Fruit fly (Drosophila melanogaster) whole organism, embryonic: ENCODE results near the gene CG32459.

ENCODE experiments used
- Blimp-1 ChIP-seq: fragments of 200-800 bp; sonication (Bioruptor generic); optimal IDR thresholded peaks from 3 replicates; lab custom pipeline; 2018; ENCODE audit warnings: missing biosample characterization, missing genetic modification characterization, mild to moderate bottlenecking, moderate library complexity, missing genetic modification reagents
- CG10321 ChIP-seq: fragments of 200-800 bp; sonication (Bioruptor generic); IDR thresholded peaks from 2 replicates; pipeline ENCODE4 v1.3.6; 2022; ENCODE audit warnings: missing biosample characterization, missing genetic modification characterization
- CG11504 ChIP-seq: fragments of 200-800 bp; sonication (Bioruptor generic); optimal IDR thresholded peaks from 3 replicates; lab custom pipeline; 2019; ENCODE audit warnings: missing biosample characterization, mild to moderate bottlenecking, missing genetic modification characterization, moderate library complexity
- CG12391 ChIP-seq: fragments of 200-800 bp; sonication (Bioruptor generic); optimal IDR thresholded peaks from 3 replicates; lab custom pipeline; 2018; ENCODE audit warnings: missing biosample characterization, mild to moderate bottlenecking, missing genetic modification characterization, moderate library complexity
- CG13894 ChIP-seq: fragments of 200-800 bp; sonication (Bioruptor generic); optimal IDR thresholded peaks from 3 replicates; lab custom pipeline; 2018; ENCODE audit warnings: missing biosample characterization, mild to moderate bottlenecking, missing genetic modification characterization, moderate library complexity
- CG14014 ChIP-seq: fragments of 200-800 bp; sonication (Bioruptor generic); IDR thresholded peaks from 2 replicates; pipeline ENCODE4 v1.3.6; 2022; ENCODE audit warnings: missing biosample characterization, missing genetic modification characterization
- CG14667 ChIP-seq: fragments of 200-800 bp; sonication (Bioruptor generic); IDR thresholded peaks from 2 replicates; pipeline ENCODE4 v1.3.6; 2022; ENCODE audit warnings: missing biosample characterization, missing genetic modification characterization
- CG1529 ChIP-seq: fragments of 200-800 bp; sonication (Bioruptor generic); optimal IDR thresholded peaks from 3 replicates; lab custom pipeline; 2018; ENCODE audit warnings: missing biosample characterization, missing genetic modification characterization
- CG17361 ChIP-seq: fragments of 200-800 bp; sonication (Bioruptor generic); IDR thresholded peaks from 3 replicates; pipeline ENCODE4 v1.3.6; 2022; ENCODE audit warnings: missing biosample characterization, missing genetic modification characterization
- CG17568 ChIP-seq: fragments of 200-800 bp; sonication (Bioruptor generic); optimal IDR thresholded peaks from 2 replicates; lab custom pipeline; 2018; ENCODE audit warnings: missing biosample characterization, mild to moderate bottlenecking, missing genetic modification characterization, moderate library complexity
- CG31224 ChIP-seq: fragments of 200-800 bp; sonication (Bioruptor generic); IDR thresholded peaks from 2 replicates; pipeline ENCODE4 v1.3.6; 2022; ENCODE audit warnings: missing biosample characterization, missing genetic modification characterization
- CG31441 ChIP-seq: fragments of 200-800 bp; sonication (Bioruptor generic); IDR thresholded peaks from 2 replicates; pipeline ENCODE4 v1.3.6; 2022; ENCODE audit warnings: missing biosample characterization, missing genetic modification characterization
- CG3407 ChIP-seq: fragments of 200-800 bp; sonication (Bioruptor generic); optimal IDR thresholded peaks from 2 replicates; lab custom pipeline; 2018; ENCODE audit warnings: missing biosample characterization, mild to moderate bottlenecking, missing genetic modification characterization
- CG4404 ChIP-seq: fragments of 200-800 bp; sonication (Bioruptor generic); IDR thresholded peaks from 2 replicates; pipeline ENCODE4 v1.3.6; 2022; ENCODE audit warnings: missing biosample characterization, missing genetic modification characterization
- CG6689 ChIP-seq: fragments of 200-800 bp; sonication (Bioruptor generic); IDR thresholded peaks from 2 replicates; pipeline ENCODE4 v1.3.6; 2022; ENCODE audit warnings: missing biosample characterization, missing genetic modification characterization
- CG7839 ChIP-seq: fragments of 200-800 bp; sonication (Bioruptor generic); optimal IDR thresholded peaks from 3 replicates; lab custom pipeline; 2018; ENCODE audit warnings: missing biosample characterization, mild to moderate bottlenecking, missing genetic modification characterization, moderate library complexity
- CG7987 ChIP-seq: fragments of 200-800 bp; sonication (Bioruptor generic); optimal IDR thresholded peaks from 2 replicates; lab custom pipeline; 2018; ENCODE audit warnings: missing biosample characterization, mild to moderate bottlenecking, missing genetic modification characterization, moderate library complexity
- CG8290 ChIP-seq, 3 experiments: fragments of 200-800 bp; sonication (Bioruptor generic); optimal IDR thresholded peaks; 2 replicates each; lab custom pipeline; 2016 to 2019; ENCODE audit warnings: missing biosample characterization in 3 of 3, missing genetic modification characterization in 3 of 3, mild to moderate bottlenecking in 2 of 3, moderate library complexity in 1 of 3
- CG9876 ChIP-seq: fragments of 200-800 bp; sonication (Bioruptor generic); optimal IDR thresholded peaks from 2 replicates; lab custom pipeline; 2016; ENCODE audit warnings: missing biosample characterization, missing genetic modification characterization
- CkIIα-i1 ChIP-seq: fragments of 200-800 bp; sonication (Bioruptor generic); IDR thresholded peaks from 2 replicates; pipeline ENCODE4 v1.3.6; 2022; ENCODE audit warnings: missing biosample characterization, missing genetic modification characterization
- CrebB ChIP-seq: fragments of 200-800 bp; sonication (Bioruptor generic); optimal IDR thresholded peaks from 3 replicates; lab custom pipeline; 2018; ENCODE audit warnings: missing biosample characterization, mild to moderate bottlenecking, missing genetic modification characterization
- Dip2 ChIP-seq: fragments of 200-800 bp; sonication (Bioruptor generic); IDR thresholded peaks from 2 replicates; pipeline ENCODE4 v1.3.6; 2022; ENCODE audit warnings: missing biosample characterization, missing genetic modification characterization
- ERR ChIP-seq: fragments of 200-800 bp; sonication (Bioruptor generic); optimal IDR thresholded peaks from 2 replicates; lab custom pipeline; 2016; ENCODE audit warnings: missing biosample characterization, missing genetic modification characterization
- Elba2 ChIP-seq: fragments of 200-800 bp; sonication (Bioruptor generic); optimal IDR thresholded peaks from 3 replicates; lab custom pipeline; 2016; ENCODE audit warnings: missing biosample characterization, missing genetic modification characterization
- Kr ChIP-seq: fragments of 200-800 bp; sonication (Bioruptor generic); optimal IDR thresholded peaks from 2 replicates; lab custom pipeline; 2017; ENCODE audit warnings: missing biosample characterization, mild to moderate bottlenecking, missing genetic modification characterization
- Ptx1 ChIP-seq: fragments of 200-800 bp; sonication (Bioruptor generic); IDR thresholded peaks from 2 replicates; pipeline ENCODE4 v1.3.6; 2022; ENCODE audit warnings: missing biosample characterization, missing genetic modification characterization
- Scr ChIP-seq: fragments of 200-800 bp; sonication (Bioruptor generic); IDR thresholded peaks from 2 replicates; pipeline ENCODE4 v1.3.6; 2022; ENCODE audit warnings: missing biosample characterization, missing genetic modification characterization; ENCODE audit not compliant: partially characterized antibody
- Sox102F ChIP-seq: fragments of 200-800 bp; sonication (Bioruptor generic); optimal IDR thresholded peaks from 2 replicates; lab custom pipeline; 2018; ENCODE audit warnings: missing biosample characterization, mild to moderate bottlenecking, missing genetic modification characterization, moderate library complexity
- az2 ChIP-seq: fragments of 200-800 bp; sonication (Bioruptor generic); optimal IDR thresholded peaks from 3 replicates; lab custom pipeline; 2016; ENCODE audit warnings: missing biosample characterization, missing genetic modification characterization
- cad ChIP-seq: fragments of >200 bp; optimal IDR thresholded peaks from 2 replicates; lab custom pipeline; 2017; ENCODE audit warnings: missing biosample characterization, missing genetic modification characterization
- en ChIP-seq: fragments of 200-800 bp; sonication (Bioruptor generic); optimal IDR thresholded peaks from 2 replicates; lab custom pipeline; 2016; ENCODE audit warnings: missing biosample characterization, missing genetic modification characterization
- fd96Cb ChIP-seq: fragments of 200-800 bp; sonication (Bioruptor generic); optimal IDR thresholded peaks from 2 replicates; lab custom pipeline; 2018; ENCODE audit warnings: missing biosample characterization, mild to moderate bottlenecking, missing genetic modification characterization, moderate library complexity
- fu2 ChIP-seq: fragments of 200-800 bp; sonication (Bioruptor generic); optimal IDR thresholded peaks from 2 replicates; lab custom pipeline; 2016; ENCODE audit warnings: missing biosample characterization, missing genetic modification characterization
- gsb ChIP-seq: fragments of 200-800 bp; sonication (Bioruptor generic); IDR thresholded peaks from 2 replicates; pipeline ENCODE4 v1.3.6; 2022; ENCODE audit warnings: missing biosample characterization, missing genetic modification characterization
- gt ChIP-seq: fragments of 200-800 bp; sonication (Bioruptor generic); IDR thresholded peaks from 2 replicates; pipeline ENCODE4 v1.3.6; 2022; ENCODE audit warnings: missing biosample characterization, missing genetic modification characterization
- jumu ChIP-seq: fragments of 200-800 bp; sonication (Bioruptor generic); optimal IDR thresholded peaks from 3 replicates; lab custom pipeline; 2016; ENCODE audit warnings: missing biosample characterization, missing genetic modification characterization
- klu ChIP-seq: fragments of 200-800 bp; sonication (Bioruptor generic); IDR thresholded peaks from 2 replicates; pipeline ENCODE4 v1.3.6; 2022; ENCODE audit warnings: missing biosample characterization, missing genetic modification characterization
- lab ChIP-seq: fragments of 200-800 bp; sonication (Bioruptor generic); optimal IDR thresholded peaks from 3 replicates; lab custom pipeline; 2017; ENCODE audit warnings: missing biosample characterization, missing genetic modification characterization, mild to moderate bottlenecking, moderate library complexity, missing genetic modification reagents
- lov ChIP-seq, 2 experiments: fragments of 200-800 bp in 1 of 2; fragments of >200 bp in 1 of 2; sonication (Bioruptor generic) in 1 of 2; IDR thresholded peaks in 1 of 2; optimal IDR thresholded peaks in 1 of 2; 2 replicates in 1 of 2; 3 replicates in 1 of 2; pipeline versions ENCODE4 v1.3.6 to Lab custom; 2017 to 2022; ENCODE audit warnings: missing biosample characterization in 1 of 2, missing genetic modification characterization in 1 of 2
- mld ChIP-seq: fragments of 200-800 bp; sonication (Bioruptor generic); IDR thresholded peaks from 3 replicates; pipeline ENCODE4 v1.3.6; 2022; ENCODE audit warnings: missing biosample characterization, missing genetic modification characterization; ENCODE audit not compliant: partially characterized antibody
- nmo ChIP-seq: fragments of 200-800 bp; sonication (Bioruptor generic); optimal IDR thresholded peaks from 2 replicates; lab custom pipeline; 2018; ENCODE audit warnings: missing biosample characterization, mild to moderate bottlenecking, missing genetic modification characterization, moderate library complexity
- odd ChIP-seq: fragments of 200-800 bp; sonication (Bioruptor generic); optimal IDR thresholded peaks from 2 replicates; lab custom pipeline; 2017; ENCODE audit warnings: missing biosample characterization, mild to moderate bottlenecking, missing genetic modification characterization
- phol ChIP-seq: fragments of 200-800 bp; sonication (Bioruptor generic); optimal IDR thresholded peaks from 3 replicates; lab custom pipeline; 2018; ENCODE audit warnings: missing biosample characterization, mild to moderate bottlenecking, missing genetic modification characterization, moderate library complexity
- psq ChIP-seq: fragments of 200-800 bp; sonication (Bioruptor generic); optimal IDR thresholded peaks from 2 replicates; lab custom pipeline; 2017; ENCODE audit warnings: missing biosample characterization, missing genetic modification characterization
- rib ChIP-seq: fragments of 200-800 bp; sonication (Bioruptor generic); IDR thresholded peaks from 2 replicates; pipeline ENCODE4 v1.3.6; 2022; ENCODE audit warnings: missing biosample characterization, missing genetic modification characterization
- run ChIP-seq: fragments of 200-800 bp; sonication (Bioruptor generic); optimal IDR thresholded peaks from 3 replicates; lab custom pipeline; 2018; ENCODE audit warnings: missing biosample characterization, mild to moderate bottlenecking, missing genetic modification characterization
- sc ChIP-seq, 3 experiments: fragments of >200 bp in 2 of 3; fragments of 200-800 bp in 1 of 3; sonication (Bioruptor generic) in 1 of 3; optimal IDR thresholded peaks; 2 replicates in 2 of 3; 3 replicates in 1 of 3; lab custom pipeline; 2017; ENCODE audit warnings: mild to moderate bottlenecking in 1 of 3, missing biosample characterization in 1 of 3, missing genetic modification characterization in 1 of 3, missing genetic modification reagents in 1 of 3
- stwl ChIP-seq: fragments of 200-800 bp; sonication (Bioruptor generic); optimal IDR thresholded peaks from 3 replicates; lab custom pipeline; 2018; ENCODE audit warnings: missing biosample characterization, mild to moderate bottlenecking, missing genetic modification characterization, moderate library complexity
- tap ChIP-seq: fragments of 200-800 bp; optimal IDR thresholded peaks from 3 replicates; lab custom pipeline; 2019; ENCODE audit warnings: missing biosample characterization, mild to moderate bottlenecking, missing genetic modification characterization, moderate library complexity
- zfh1 ChIP-seq: fragments of 200-800 bp; sonication (Bioruptor generic); IDR thresholded peaks from 3 replicates; pipeline ENCODE4 v1.3.6; 2022; ENCODE audit warnings: missing biosample characterization, missing genetic modification characterization

CG32459 gene

DNA sequence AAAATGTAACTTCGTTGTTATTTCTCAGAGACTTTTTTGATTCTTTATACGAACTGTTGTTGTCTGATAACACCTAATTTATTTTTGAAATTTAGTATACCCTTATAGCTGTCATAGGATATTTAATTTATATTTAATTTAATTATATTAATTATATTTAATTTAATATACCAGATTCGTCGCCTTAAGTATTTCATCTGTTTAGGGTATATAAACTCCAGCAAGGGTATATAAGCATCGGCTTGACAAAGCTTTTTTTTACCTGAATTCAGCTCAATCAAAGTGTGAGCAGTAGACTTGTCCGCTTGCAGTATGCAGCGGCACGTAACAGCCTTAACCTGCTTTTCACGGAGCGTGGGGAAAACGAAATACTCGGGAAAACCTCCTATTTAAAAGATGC is 27.8 kb upstream of the CG32459 start (continued):
- no peak for TF ChIP-seq CG17568
- no peak for TF ChIP-seq CG31224 (GFP tag; lab: Robert Waterston, UW)
- no peak for TF ChIP-seq stwl
- TF ChIP-seq CkIIα-i1 (GFP tag; lab: Robert Waterston, UW): no peak
- no peak for TF ChIP-seq cad (GFP tag; lab: Kevin White, UChicago)
- peak; percentile 38 for TF ChIP-seq tap
- TF ChIP-seq CrebB (tag; lab: Kevin White, UChicago): no peak
- TF ChIP-seq CG1529 (GFP tag; lab: Kevin White, UChicago): no peak
- TF ChIP-seq Ptx1 (GFP tag; lab: Robert Waterston, UW): no peak
- TF ChIP-seq CG13894 (tag; lab: Kevin White, UChicago): no peak
- TF ChIP-seq Sox102F (GFP tag; lab: Kevin White, UChicago): peak; percentile 25
- TF ChIP-seq fd96Cb (tag; lab: Kevin White, UChicago): peak; percentile 20
- no peak for TF ChIP-seq az2 (GFP tag; lab: Kevin White, UChicago)
- TF ChIP-seq nmo (GFP tag; lab: Kevin White, UChicago): peak; percentile 27
- TF ChIP-seq fu2 (GFP tag; lab: Kevin White, UChicago): no peak
- no peak for TF ChIP-seq lov (optimal IDR thresholded peaks at IDR 0.05; lab: Kevin White, UChicago)
- peak; percentile 10; the same call in 1 of the 3 replicates for TF ChIP-seq lov (GFP tag; IDR thresholded peaks at IDR 0.05; lab: Robert Waterston, UW)
- no peak for TF ChIP-seq klu (GFP tag; lab: Robert Waterston, UW)
- TF ChIP-seq CG12391 (tag; lab: Kevin White, UChicago): peak; percentile 5
- TF ChIP-seq gt (GFP tag; lab: Robert Waterston, UW): no peak
- TF ChIP-seq Dip2: no peak
- peak; percentile 46 for TF ChIP-seq CG31441
- TF ChIP-seq Elba2 (GFP tag; lab: Kevin White, UChicago): no peak
- peak; percentile 9 for TF ChIP-seq Blimp-1 (GFP tag; lab: Kevin White, UChicago)
- TF ChIP-seq CG4404 (GFP tag; lab: Robert Waterston, UW): no peak
- TF ChIP-seq psq: no peak
- no peak for TF ChIP-seq ERR (GFP tag; lab: Kevin White, UChicago)
- 0 out of 3 replicates have a peak, but pooled peaks have one; percentile 22 for TF ChIP-seq zfh1 (GFP tag; lab: Robert Waterston, UW)
- TF ChIP-seq CG7987 (GFP tag; lab: Kevin White, UChicago): no peak
- TF ChIP-seq CG14014 (GFP tag; lab: Robert Waterston, UW): no peak
- TF ChIP-seq CG17361 (GFP tag; lab: Robert Waterston, UW): 0 out of 3 replicates have a peak, but pooled peaks have one; percentile 22
- no peak for TF ChIP-seq CG14667
- TF ChIP-seq en (GFP tag; lab: Kevin White, UChicago): no peak
- no peak for TF ChIP-seq Scr (GFP tag; lab: Robert Waterston, UW)
- TF ChIP-seq lab (GFP tag; lab: Kevin White, UChicago): no peak
- no peak for TF ChIP-seq CG8290 (GFP tag; optimal IDR thresholded peaks at IDR 0.05; lab: Kevin White, UChicago)
- no peak for TF ChIP-seq CG8290 (tag; optimal IDR thresholded peaks at IDR 0.05; lab: Kevin White, UChicago)
- TF ChIP-seq CG10321 (GFP tag; lab: Robert Waterston, UW): no peak
- TF ChIP-seq phol (tag; lab: Kevin White, UChicago): peak; percentile 22
- TF ChIP-seq rib (GFP tag; lab: Robert Waterston, UW): no peak
- TF ChIP-seq CG6689: no peak
- no peak for TF ChIP-seq CG9876 (GFP tag; lab: Kevin White, UChicago)
- TF ChIP-seq gsb (GFP tag; lab: Robert Waterston, UW): no peak
- TF ChIP-seq CG7839 (tag; lab: Kevin White, UChicago): peak; percentile 29
- TF ChIP-seq jumu: no peak
- no peak for TF ChIP-seq run
- TF ChIP-seq Kr (GFP tag; lab: Kevin White, UChicago): no peak
- TF ChIP-seq CG3407 (GFP tag; lab: Kevin White, UChicago): no peak
- TF ChIP-seq sc (optimal IDR thresholded peaks at IDR 0.05; lab: Kevin White, UChicago): no peak
- TF ChIP-seq sc (GFP tag; optimal IDR thresholded peaks at IDR 0.05; lab: Kevin White, UChicago): no peak
- TF ChIP-seq mld (GFP tag; lab: Robert Waterston, UW): no peak
- TF ChIP-seq CG11504 (tag; lab: Kevin White, UChicago): peak; percentile 36
- TF ChIP-seq odd (GFP tag; lab: Kevin White, UChicago): no peak
